Worm (Caenorhabditis elegans) whole organism, early embryonic: ENCODE measurements around the gene srd-51.

ENCODE experiments used
- B0310.2 ChIP-seq: sonication (generic microtip); optimal IDR thresholded peaks from 2 replicates; lab custom pipeline; 2016; ENCODE audit warnings: mild to moderate bottlenecking, missing genetic modification characterization, missing compliant biosample characterization
- F13C5.2 ChIP-seq: sonication (generic microtip); optimal IDR thresholded peaks from 2 replicates; lab custom pipeline; 2017; ENCODE audit warnings: mild to moderate bottlenecking, missing genetic modification characterization, inconsistent platforms, missing compliant biosample characterization
- aly-1 ChIP-seq: sonication (generic microtip); optimal IDR thresholded peaks from 2 replicates; lab custom pipeline; 2016; ENCODE audit warnings: missing genetic modification characterization, missing compliant biosample characterization
- ama-1 ChIP-seq: fragments of 150-350 bp; optimal IDR thresholded peaks from 2 replicates; lab custom pipeline; 2014
- ceh-13 ChIP-seq: fragments of 200-800 bp; sonication (Bioruptor generic); optimal IDR thresholded peaks from 2 replicates; lab custom pipeline; 2018; ENCODE audit warnings: mild to moderate bottlenecking, missing genetic modification characterization, missing compliant biosample characterization
- ceh-36 ChIP-seq: sonication (generic microtip); optimal IDR thresholded peaks from 2 replicates; lab custom pipeline; 2016; ENCODE audit warnings: missing genetic modification characterization, inconsistent platforms, missing compliant biosample characterization
- hmbx-1 ChIP-seq: sonication (generic microtip); optimal IDR thresholded peaks from 2 replicates; lab custom pipeline; 2016; ENCODE audit warnings: mild to moderate bottlenecking, missing genetic modification characterization, missing compliant biosample characterization
- hmg-4 ChIP-seq: fragments of 200-800 bp; sonication (Bioruptor generic); optimal IDR thresholded peaks from 2 replicates; lab custom pipeline; 2018; ENCODE audit warnings: mild to moderate bottlenecking, missing genetic modification characterization, missing compliant biosample characterization
- pes-1 ChIP-seq: fragments of 200-800 bp; sonication (Bioruptor generic); IDR thresholded peaks from 2 replicates; pipeline ENCODE4 v1.3.6; 2022; ENCODE audit warnings: missing genetic modification reagents, missing genetic modification characterization, missing compliant biosample characterization
- tbx-37 ChIP-seq: fragments of 200-800 bp; sonication (Bioruptor generic); conservative IDR thresholded peaks from 2 replicates; pipeline ENCODE4 v1.3.6; 2022; ENCODE audit warnings: missing genetic modification reagents, missing genetic modification characterization, missing compliant biosample characterization
- tra-4 ChIP-seq: sonication (generic microtip); optimal IDR thresholded peaks from 2 replicates; lab custom pipeline; 2017; ENCODE audit warnings: missing genetic modification characterization, missing compliant biosample characterization

- no peak for TF ChIP-seq ama-1 (lab: Kevin White, UChicago)
- TF ChIP-seq tra-4 = no peak
- TF ChIP-seq ceh-13 (GFP tag; lab: Kevin White, UChicago) = no peak
- TF ChIP-seq tbx-37 = no peak
- no peak for TF ChIP-seq hmg-4
- no peak for TF ChIP-seq hmbx-1 (tag; lab: Kevin White, UChicago)
- no peak for TF ChIP-seq aly-1 (tag; lab: Kevin White, UChicago)
- TF ChIP-seq ceh-36 (tag; lab: Kevin White, UChicago) = no peak
- no peak for TF ChIP-seq F13C5.2 (tag; lab: Kevin White, UChicago)
- no peak for TF ChIP-seq pes-1 (GFP tag; lab: Robert Waterston, UW)
- TF ChIP-seq B0310.2 (tag; lab: Kevin White, UChicago) = no peak
Observed at ce11 chrX:13510234-13510837, 25.6 kb upstream of the srd-51 start.
